Fruit fly (Drosophila melanogaster) whole organism, adult: Measurements from ENCODE around the gene CG15888.

Source experiments
- CG11617 ChIP-seq: fragments of 200-800 bp; sonication (Bioruptor generic); optimal IDR thresholded peaks from 2 replicates; lab custom pipeline; 2017; ENCODE audit warnings: mild to moderate bottlenecking, missing biosample characterization, missing genetic modification reagents, missing genetic modification characterization
- CG12768 ChIP-seq: fragments of 200-800 bp; sonication (Bioruptor generic); optimal IDR thresholded peaks from 2 replicates; lab custom pipeline; 2017; ENCODE audit warnings: missing biosample characterization, missing genetic modification characterization, mild to moderate bottlenecking, moderate library complexity, missing genetic modification reagents
- CG14711 ChIP-seq: fragments of 200-800 bp; sonication (Bioruptor generic); optimal IDR thresholded peaks from 2 replicates; lab custom pipeline; 2018; ENCODE audit warnings: missing biosample characterization, mild to moderate bottlenecking, missing genetic modification characterization, moderate library complexity
- CG1620 ChIP-seq: fragments of 200-800 bp; sonication (Bioruptor generic); optimal IDR thresholded peaks from 2 replicates; lab custom pipeline; 2016; ENCODE audit warnings: missing biosample characterization, missing genetic modification characterization
- CG5204 ChIP-seq: fragments of 200-800 bp; sonication (Bioruptor generic); optimal IDR thresholded peaks from 2 replicates; lab custom pipeline; 2016; ENCODE audit warnings: missing biosample characterization, missing genetic modification characterization
- CG7045 ChIP-seq: fragments of 200-800 bp; sonication (Bioruptor generic); optimal IDR thresholded peaks from 2 replicates; lab custom pipeline; 2017; ENCODE audit warnings: missing biosample characterization, mild to moderate bottlenecking, missing genetic modification characterization
- Hr96 ChIP-seq: fragments of 200-800 bp; sonication (Bioruptor generic); optimal IDR thresholded peaks from 2 replicates; lab custom pipeline; 2016; ENCODE audit warnings: missing biosample characterization, missing genetic modification characterization
- kay ChIP-seq: fragments of 200-800 bp; sonication (Bioruptor generic); peaks from one replicate; lab custom pipeline; 2016; ENCODE audit warnings: missing biosample characterization, missing genetic modification characterization, borderline replicate concordance
- pad ChIP-seq: fragments of 200-800 bp; sonication (Bioruptor generic); optimal IDR thresholded peaks from 3 replicates; lab custom pipeline; 2017; ENCODE audit warnings: missing biosample characterization, missing genetic modification characterization, mild to moderate bottlenecking, moderate library complexity, missing genetic modification reagents

The CG15888 gene

dm6 chr3R:13258696-13259567 is 27.4 kb downstream of the CG15888 start, which contains the start of gene Ace:
Ace (minus strand) TSS chr3R:13259517.
- TF ChIP-seq CG12768 (peak; percentile 22), CG1620 (no peak), CG5204 (no peak), kay (GFP tag; lab: Kevin White, UChicago) (peak; percentile 80), CG11617 (GFP tag; lab: Kevin White, UChicago) (no peak)

- TF ChIP-seq CG11617 (GFP tag; lab: Kevin White, UChicago) (no peak), pad (GFP tag; lab: Kevin White, UChicago) (no peak)
Measured at dm6 chr3R:13257110-13257509, 29.2 kb downstream of the CG15888 start.

- no peak for TF ChIP-seq CG14711 (tag; lab: Kevin White, UChicago)
- TF ChIP-seq CG1620 = no peak
- no peak for TF ChIP-seq kay (GFP tag; lab: Kevin White, UChicago)
- no peak for TF ChIP-seq Hr96
- TF ChIP-seq CG7045 (GFP tag; lab: Kevin White, UChicago) = no peak
Measured at dm6 chr3R:13241726-13242125, 44.6 kb downstream of the CG15888 start.
